Worm (Caenorhabditis elegans) whole organism, L2 larva: ENCODE measurements around the gene F19G12.4.

Experiments
- C34F6.9 ChIP-seq: fragments of 150-350 bp; optimal IDR thresholded peaks from 2 replicates; lab custom pipeline; 2014; ENCODE audit warnings: missing biosample characterization, missing genetic modification characterization
- F13H6.1 ChIP-seq: sonication (generic microtip); optimal IDR thresholded peaks from 2 replicates; lab custom pipeline; 2016; ENCODE audit warnings: missing genetic modification characterization, missing compliant biosample characterization
- R02D3.7 ChIP-seq: fragments of 150-350 bp; optimal IDR thresholded peaks from 2 replicates; lab custom pipeline; 2014; ENCODE audit warnings: missing biosample characterization, missing genetic modification characterization
- Y55F3AM.14 ChIP-seq: fragments of 200-800 bp; sonication (Bioruptor generic); optimal IDR thresholded peaks from 2 replicates; lab custom pipeline; 2018; ENCODE audit warnings: mild to moderate bottlenecking, missing genetic modification characterization, missing compliant biosample characterization
- ZK546.5 ChIP-seq: sonication (generic microtip); optimal IDR thresholded peaks from 2 replicates; lab custom pipeline; 2017; ENCODE audit warnings: missing biosample characterization, missing genetic modification characterization
- aly-2 ChIP-seq: fragments of 150-350 bp; optimal IDR thresholded peaks from 2 replicates; lab custom pipeline; 2014; ENCODE audit warnings: missing biosample characterization, missing genetic modification characterization
- ama-1 ChIP-seq: fragments of 150-350 bp; optimal IDR thresholded peaks from 2 replicates; lab custom pipeline; 2018; ENCODE audit warnings: inconsistent platforms
- blmp-1 ChIP-seq: sonication (generic microtip); optimal IDR thresholded peaks from 2 replicates; lab custom pipeline; 2017; ENCODE audit warnings: missing genetic modification characterization, mild to moderate bottlenecking, missing compliant biosample characterization, antibody characterized with exemption, moderate library complexity; ENCODE audit not compliant: insufficient read depth
- ceh-16 ChIP-seq: fragments of 150-350 bp; optimal IDR thresholded peaks from 2 replicates; lab custom pipeline; 2014; ENCODE audit warnings: missing biosample characterization, missing genetic modification characterization
- ceh-82 ChIP-seq: fragments of 150-350 bp; optimal IDR thresholded peaks from 2 replicates; lab custom pipeline; 2014; ENCODE audit warnings: missing biosample characterization, missing genetic modification characterization
- crh-2 ChIP-seq: sonication (generic microtip); optimal IDR thresholded peaks from 2 replicates; lab custom pipeline; 2017; ENCODE audit warnings: missing biosample characterization, missing genetic modification characterization
- egl-27 ChIP-seq: sonication (generic microtip); optimal IDR thresholded peaks from 3 replicates; lab custom pipeline; 2017; ENCODE audit warnings: missing biosample characterization, missing genetic modification reagents, missing genetic modification characterization
- elt-1 ChIP-seq: fragments of 150-350 bp; optimal IDR thresholded peaks from 2 replicates; lab custom pipeline; 2014; ENCODE audit warnings: missing biosample characterization, missing genetic modification characterization
- fos-1 ChIP-seq: fragments of 150-350 bp; optimal IDR thresholded peaks from 2 replicates; lab custom pipeline; 2014; ENCODE audit warnings: missing biosample characterization, missing genetic modification characterization
- gmeb-1 ChIP-seq: fragments of 150-350 bp; optimal IDR thresholded peaks from 2 replicates; lab custom pipeline; 2014; ENCODE audit warnings: missing biosample characterization, missing genetic modification characterization
- lin-13 ChIP-seq: fragments of 150-350 bp; optimal IDR thresholded peaks from 2 replicates; lab custom pipeline; 2014; ENCODE audit warnings: missing biosample characterization, missing genetic modification reagents, missing genetic modification characterization
- lin-39 ChIP-seq: fragments of 150-350 bp; optimal IDR thresholded peaks from 2 replicates; lab custom pipeline; 2014; ENCODE audit warnings: missing biosample characterization, missing genetic modification reagents, missing genetic modification characterization
- lsy-2 ChIP-seq, 2 experiments: fragments of 150-350 bp in 1 of 2; sonication (generic microtip) in 1 of 2; optimal IDR thresholded peaks; 2 replicates each; lab custom pipeline; 2014 to 2017; ENCODE audit warnings: missing biosample characterization in 2 of 2, missing genetic modification characterization in 2 of 2
- mab-5 ChIP-seq: fragments of 150-350 bp; optimal IDR thresholded peaks from 2 replicates; lab custom pipeline; 2014; ENCODE audit warnings: missing biosample characterization, missing genetic modification characterization
- mbf-1 ChIP-seq: sonication (generic microtip); optimal IDR thresholded peaks from 2 replicates; lab custom pipeline; 2017; ENCODE audit warnings: missing biosample characterization, missing genetic modification characterization
- mdl-1 ChIP-seq, 2 experiments: fragments of 150-350 bp in 1 of 2; sonication (generic microtip) in 1 of 2; optimal IDR thresholded peaks; 2 replicates each; lab custom pipeline; 2017; ENCODE audit warnings: missing biosample characterization in 2 of 2, missing genetic modification characterization in 2 of 2
- nhr-12 ChIP-seq: fragments of 150-350 bp; optimal IDR thresholded peaks from 2 replicates; lab custom pipeline; 2014; ENCODE audit warnings: missing biosample characterization, missing genetic modification characterization
- nhr-129 ChIP-seq: fragments of 150-350 bp; optimal IDR thresholded peaks from 2 replicates; lab custom pipeline; 2014; ENCODE audit warnings: missing biosample characterization, missing genetic modification characterization
- nhr-21 ChIP-seq: fragments of 150-350 bp; optimal IDR thresholded peaks from 2 replicates; lab custom pipeline; 2014; ENCODE audit warnings: missing biosample characterization, missing genetic modification characterization
- nhr-23 ChIP-seq: fragments of 150-350 bp; optimal IDR thresholded peaks from 2 replicates; lab custom pipeline; 2014; ENCODE audit warnings: missing biosample characterization, missing genetic modification reagents, missing genetic modification characterization
- nhr-237 ChIP-seq: fragments of 150-350 bp; optimal IDR thresholded peaks from 2 replicates; lab custom pipeline; 2014; ENCODE audit warnings: missing biosample characterization, missing genetic modification characterization
- nhr-25 ChIP-seq: fragments of 150-350 bp; sonication (generic microtip); optimal IDR thresholded peaks from 3 replicates; lab custom pipeline; 2014; ENCODE audit warnings: missing biosample characterization, missing genetic modification characterization
- nhr-6 ChIP-seq: fragments of 150-350 bp; optimal IDR thresholded peaks from 2 replicates; lab custom pipeline; 2014; ENCODE audit warnings: missing biosample characterization, missing genetic modification characterization
- nhr-77 ChIP-seq: fragments of 150-350 bp; optimal IDR thresholded peaks from 2 replicates; lab custom pipeline; 2014; ENCODE audit warnings: missing biosample characterization, missing genetic modification characterization
- peb-1 ChIP-seq: fragments of 150-350 bp; optimal IDR thresholded peaks from 2 replicates; lab custom pipeline; 2014; ENCODE audit warnings: missing biosample characterization, missing genetic modification characterization
- sem-4 ChIP-seq: fragments of 150-350 bp; optimal IDR thresholded peaks from 2 replicates; lab custom pipeline; 2014; ENCODE audit warnings: missing biosample characterization, missing genetic modification reagents, missing genetic modification characterization
- skn-1 ChIP-seq: sonication (generic microtip); optimal IDR thresholded peaks from 2 replicates; lab custom pipeline; 2017; ENCODE audit warnings: missing biosample characterization, missing genetic modification characterization
- sma-3 ChIP-seq: sonication (generic microtip); optimal IDR thresholded peaks from 2 replicates; lab custom pipeline; 2016; ENCODE audit warnings: missing genetic modification reagents, missing genetic modification characterization, missing compliant biosample characterization
- sma-9 ChIP-seq, 2 experiments: fragments of 150-350 bp in 1 of 2; sonication (generic microtip) in 1 of 2; optimal IDR thresholded peaks; 2 replicates each; lab custom pipeline; 2014 to 2016; ENCODE audit warnings: missing genetic modification characterization in 2 of 2, mild to moderate bottlenecking in 1 of 2, missing biosample characterization in 1 of 2, missing compliant biosample characterization in 1 of 2, missing genetic modification reagents in 1 of 2, moderate library complexity in 1 of 2
- unc-39 ChIP-seq: fragments of 150-350 bp; optimal IDR thresholded peaks from 2 replicates; lab custom pipeline; 2014; ENCODE audit warnings: missing biosample characterization, missing genetic modification characterization
- unc-62 ChIP-seq: fragments of 150-350 bp; optimal IDR thresholded peaks from 2 replicates; lab custom pipeline; 2014; ENCODE audit warnings: missing biosample characterization, missing genetic modification reagents, missing genetic modification characterization
- zag-1 ChIP-seq: fragments of 150-350 bp; optimal IDR thresholded peaks from 2 replicates; lab custom pipeline; 2014; ENCODE audit warnings: missing biosample characterization, missing genetic modification characterization
- ztf-1 ChIP-seq: fragments of 200-800 bp; sonication (Bioruptor generic); conservative IDR thresholded peaks from 2 replicates; pipeline ENCODE4 v1.3.6; 2022; ENCODE audit warnings: missing genetic modification characterization, missing compliant biosample characterization
- ztf-11 ChIP-seq: sonication (generic microtip); optimal IDR thresholded peaks from 2 replicates; lab custom pipeline; 2017; ENCODE audit warnings: missing biosample characterization, missing genetic modification characterization
- ztf-4 ChIP-seq: fragments of 150-350 bp; optimal IDR thresholded peaks from 2 replicates; lab custom pipeline; 2014; ENCODE audit warnings: missing biosample characterization, missing genetic modification characterization

Gene F19G12.4

ce11 chrX:1440161-1440560 lies 23.1 kb downstream of the F19G12.4 start, which contains the start of gene sedl-1:
TSS of gene sedl-1 (minus strand) at chrX:1440261.
- TF ChIP-seq sma-9 (GFP tag; optimal IDR thresholded peaks at IDR 0.05; lab: Kevin White, UChicago) (no peak), sma-9 (tag; optimal IDR thresholded peaks at IDR 0.05; lab: Kevin White, UChicago) (no peak), lsy-2 (tag; optimal IDR thresholded peaks at IDR 0.05; lab: Kevin White, UChicago) (no peak)

DNA sequence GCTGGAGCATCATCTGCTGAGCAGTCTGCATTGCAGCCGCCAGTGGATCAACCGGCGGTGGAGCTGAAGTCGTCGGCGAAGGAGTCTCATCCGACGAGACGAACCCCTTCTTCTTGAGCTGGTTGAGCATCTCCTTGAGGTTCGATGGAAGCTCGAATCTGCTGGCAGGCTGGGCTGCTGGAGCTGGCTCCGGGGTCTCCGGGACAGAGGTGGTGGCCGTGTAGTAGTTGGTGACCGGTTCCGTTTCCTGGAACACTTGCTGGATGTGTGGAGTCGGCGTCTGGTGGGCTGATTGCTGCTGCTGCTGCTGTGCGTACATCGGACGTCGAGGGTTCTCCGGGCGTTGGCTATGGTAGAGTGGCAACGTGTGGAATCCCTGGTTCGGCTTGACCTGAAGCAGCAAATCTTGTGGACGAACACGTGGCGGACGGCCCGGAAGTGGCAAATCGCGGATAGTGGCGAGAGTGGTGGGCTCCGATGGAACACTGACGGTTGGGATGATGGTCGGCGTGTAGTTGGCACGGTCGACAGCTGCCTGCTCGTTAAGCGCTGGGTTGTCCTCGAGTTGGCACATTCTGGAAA lies 24.6 kb downstream of the F19G12.4 start:
- TF ChIP-seq sem-4 (tag; lab: Kevin White, UChicago) (no peak), nhr-12 (tag; lab: Kevin White, UChicago) (no peak), mbf-1 (no peak), C34F6.9 (no peak), ztf-11 (tag; lab: Kevin White, UChicago) (no peak), elt-1 (tag; lab: Kevin White, UChicago) (no peak)

ce11 chrX:1443556-1444243 lies 26.6 kb downstream of the F19G12.4 start:
- TF ChIP-seq ceh-82 (tag; lab: Kevin White, UChicago) (no peak), C34F6.9 (peak; percentile 22), unc-62 (GFP tag; lab: Kevin White, UChicago) (no peak), nhr-25 (tag; lab: Kevin White, UChicago) (peak; percentile 64), aly-2 (tag; lab: Kevin White, UChicago) (no peak), egl-27 (no peak), unc-39 (tag; lab: Kevin White, UChicago) (no peak), nhr-12 (tag; lab: Kevin White, UChicago) (no peak), lin-13 (GFP tag; lab: Kevin White, UChicago) (peak; percentile 4), sma-3 (peak; percentile 20)

DNA sequence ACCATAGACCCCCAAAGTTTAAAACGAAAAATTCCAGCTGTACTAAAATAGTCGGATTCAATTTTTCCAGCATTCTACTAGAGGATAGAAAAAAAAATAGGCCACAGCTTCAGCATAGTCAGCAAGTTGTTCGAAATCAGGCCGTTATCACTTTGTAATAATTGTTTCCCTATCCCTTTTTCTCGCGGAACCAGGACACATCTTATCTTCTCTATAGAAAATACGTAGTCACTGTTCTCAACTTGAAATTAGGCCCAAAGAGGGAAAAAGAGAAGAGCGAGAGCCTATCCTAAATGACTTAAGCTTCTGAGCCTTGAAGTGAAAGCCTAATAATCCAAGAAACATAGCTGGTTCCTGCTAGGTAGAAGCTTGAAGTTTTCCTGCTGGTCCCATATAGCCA lies 28.6 kb downstream of the F19G12.4 start:
- TF ChIP-seq ztf-4 (peak; percentile 53), crh-2 (tag; lab: Kevin White, UChicago) (peak; percentile 45), F13H6.1 (tag; lab: Kevin White, UChicago) (peak; percentile 4), mdl-1 (tag; optimal IDR thresholded peaks at IDR 0.05; lab: Kevin White, UChicago) (no peak), ZK546.5 (tag; lab: Kevin White, UChicago) (no peak), nhr-77 (tag; lab: Kevin White, UChicago) (no peak), nhr-237 (tag; lab: Kevin White, UChicago) (no peak), nhr-129 (tag; lab: Kevin White, UChicago) (peak; percentile 14), sma-3 (peak; percentile 16), ceh-16 (tag; lab: Kevin White, UChicago) (peak; percentile 8), mab-5 (tag; lab: Kevin White, UChicago) (no peak), gmeb-1 (no peak), sma-9 (GFP tag; optimal IDR thresholded peaks at IDR 0.05; lab: Kevin White, UChicago) (peak; percentile 43), sma-9 (tag; optimal IDR thresholded peaks at IDR 0.05; lab: Kevin White, UChicago) (no peak), nhr-21 (tag; lab: Kevin White, UChicago) (peak; percentile 29), ama-1 (lab: Kevin White, UChicago) (peak; percentile 64), lsy-2 (tag; optimal IDR thresholded peaks at IDR 0.05; lab: Kevin White, UChicago) (peak in 1 of 2 experiments; percentile 47), R02D3.7 (tag; lab: Kevin White, UChicago) (no peak)

- TF ChIP-seq ama-1 (lab: Kevin White, UChicago) (peak; percentile 62), fos-1 (tag; lab: Kevin White, UChicago) (peak; percentile 97), C34F6.9 (peak; percentile 98), F13H6.1 (tag; lab: Kevin White, UChicago) (peak; percentile 98), nhr-23 (tag; lab: Kevin White, UChicago) (no peak), unc-62 (GFP tag; lab: Kevin White, UChicago) (peak; percentile 48), sma-9 (GFP tag; optimal IDR thresholded peaks at IDR 0.05; lab: Kevin White, UChicago) (peak; percentile 96), sma-9 (tag; optimal IDR thresholded peaks at IDR 0.05; lab: Kevin White, UChicago) (no peak), zag-1 (tag; lab: Kevin White, UChicago) (peak; percentile 92), skn-1 (tag; lab: Kevin White, UChicago) (peak; percentile 66), lin-39 (tag; lab: Kevin White, UChicago) (peak; percentile 36), ceh-16 (tag; lab: Kevin White, UChicago) (peak; percentile 44), egl-27 (peak; percentile 94), nhr-77 (tag; lab: Kevin White, UChicago) (peak; percentile 36), aly-2 (tag; lab: Kevin White, UChicago) (no peak), ZK546.5 (tag; lab: Kevin White, UChicago) (peak; percentile 69), blmp-1 (tag; lab: Kevin White, UChicago) (peak; percentile 84), nhr-21 (tag; lab: Kevin White, UChicago) (peak; percentile 95), lsy-2 (tag; optimal IDR thresholded peaks at IDR 0.05; lab: Kevin White, UChicago) (peak; percentile 77 to 94), peb-1 (tag; lab: Kevin White, UChicago) (no peak), mab-5 (tag; lab: Kevin White, UChicago) (peak; percentile 92), elt-1 (tag; lab: Kevin White, UChicago) (no peak), Y55F3AM.14 (peak; percentile 60), nhr-6 (tag; lab: Kevin White, UChicago) (peak; percentile 93), ztf-1 (GFP tag; lab: Robert Waterston, UW) (no peak), nhr-25 (tag; lab: Kevin White, UChicago) (peak; percentile 96)
Observed at ce11 chrX:1446593-1447141, 29.6 kb downstream of the F19G12.4 start, which contains the start of gene zfp-3. TSS of gene zfp-3 (minus strand) at chrX:1446643.
